Worm (Caenorhabditis elegans) whole organism, L2 larva: Measurements from ENCODE around the gene F07F6.4.
A peak's percentile ranks its signal among the peaks of the same experiment; 100 is the strongest.

ENCODE experiments used
- C34F6.9 ChIP-seq: fragments of 150-350 bp; optimal IDR thresholded peaks from 2 replicates; lab custom pipeline; 2014; ENCODE audit warnings: missing biosample characterization, missing genetic modification characterization
- R02D3.7 ChIP-seq: fragments of 150-350 bp; optimal IDR thresholded peaks from 2 replicates; lab custom pipeline; 2014; ENCODE audit warnings: missing biosample characterization, missing genetic modification characterization
- Y55F3AM.14 ChIP-seq: fragments of 200-800 bp; sonication (Bioruptor generic); optimal IDR thresholded peaks from 2 replicates; lab custom pipeline; 2018; ENCODE audit warnings: mild to moderate bottlenecking, missing genetic modification characterization, missing compliant biosample characterization
- alr-1 ChIP-seq: fragments of 150-350 bp; optimal IDR thresholded peaks from 2 replicates; lab custom pipeline; 2014; ENCODE audit warnings: missing biosample characterization, missing genetic modification characterization
- aly-2 ChIP-seq: fragments of 150-350 bp; optimal IDR thresholded peaks from 2 replicates; lab custom pipeline; 2014; ENCODE audit warnings: missing biosample characterization, missing genetic modification characterization
- ama-1 ChIP-seq: fragments of 150-350 bp; optimal IDR thresholded peaks from 2 replicates; lab custom pipeline; 2018; ENCODE audit warnings: inconsistent platforms
- blmp-1 ChIP-seq: sonication (generic microtip); optimal IDR thresholded peaks from 2 replicates; lab custom pipeline; 2017; ENCODE audit warnings: missing genetic modification characterization, mild to moderate bottlenecking, missing compliant biosample characterization, antibody characterized with exemption, moderate library complexity; ENCODE audit not compliant: insufficient read depth
- ceh-16 ChIP-seq: fragments of 150-350 bp; optimal IDR thresholded peaks from 2 replicates; lab custom pipeline; 2014; ENCODE audit warnings: missing biosample characterization, missing genetic modification characterization
- ceh-82 ChIP-seq: fragments of 150-350 bp; optimal IDR thresholded peaks from 2 replicates; lab custom pipeline; 2014; ENCODE audit warnings: missing biosample characterization, missing genetic modification characterization
- crh-2 ChIP-seq: sonication (generic microtip); optimal IDR thresholded peaks from 2 replicates; lab custom pipeline; 2017; ENCODE audit warnings: missing biosample characterization, missing genetic modification characterization
- egl-27 ChIP-seq: sonication (generic microtip); optimal IDR thresholded peaks from 3 replicates; lab custom pipeline; 2017; ENCODE audit warnings: missing biosample characterization, missing genetic modification reagents, missing genetic modification characterization
- elt-1 ChIP-seq: fragments of 150-350 bp; optimal IDR thresholded peaks from 2 replicates; lab custom pipeline; 2014; ENCODE audit warnings: missing biosample characterization, missing genetic modification characterization
- elt-3 ChIP-seq: sonication (generic microtip); optimal IDR thresholded peaks from 2 replicates; lab custom pipeline; 2017; ENCODE audit warnings: missing biosample characterization, missing genetic modification characterization
- fos-1 ChIP-seq: fragments of 150-350 bp; optimal IDR thresholded peaks from 2 replicates; lab custom pipeline; 2014; ENCODE audit warnings: missing biosample characterization, missing genetic modification characterization
- gmeb-1 ChIP-seq: fragments of 150-350 bp; optimal IDR thresholded peaks from 2 replicates; lab custom pipeline; 2014; ENCODE audit warnings: missing biosample characterization, missing genetic modification characterization
- lin-11 ChIP-seq: fragments of 150-350 bp; sonication (generic microtip); optimal IDR thresholded peaks from 2 replicates; lab custom pipeline; 2014; ENCODE audit warnings: missing biosample characterization, missing genetic modification characterization, inconsistent platforms, mixed read lengths
- lin-13 ChIP-seq: fragments of 150-350 bp; optimal IDR thresholded peaks from 2 replicates; lab custom pipeline; 2014; ENCODE audit warnings: missing biosample characterization, missing genetic modification reagents, missing genetic modification characterization
- lin-39 ChIP-seq: fragments of 150-350 bp; optimal IDR thresholded peaks from 2 replicates; lab custom pipeline; 2014; ENCODE audit warnings: missing biosample characterization, missing genetic modification reagents, missing genetic modification characterization
- lsy-2 ChIP-seq, 2 experiments: fragments of 150-350 bp in 1 of 2; sonication (generic microtip) in 1 of 2; optimal IDR thresholded peaks; 2 replicates each; lab custom pipeline; 2014 to 2017; ENCODE audit warnings: missing biosample characterization in 2 of 2, missing genetic modification characterization in 2 of 2
- mab-5 ChIP-seq: fragments of 150-350 bp; optimal IDR thresholded peaks from 2 replicates; lab custom pipeline; 2014; ENCODE audit warnings: missing biosample characterization, missing genetic modification characterization
- mdl-1 ChIP-seq, 2 experiments: fragments of 150-350 bp in 1 of 2; sonication (generic microtip) in 1 of 2; optimal IDR thresholded peaks; 2 replicates each; lab custom pipeline; 2017; ENCODE audit warnings: missing biosample characterization in 2 of 2, missing genetic modification characterization in 2 of 2
- nhr-11 ChIP-seq: fragments of 150-350 bp; optimal IDR thresholded peaks from 2 replicates; lab custom pipeline; 2014; ENCODE audit warnings: missing biosample characterization, missing genetic modification characterization
- nhr-12 ChIP-seq: fragments of 150-350 bp; optimal IDR thresholded peaks from 2 replicates; lab custom pipeline; 2014; ENCODE audit warnings: missing biosample characterization, missing genetic modification characterization
- nhr-129 ChIP-seq: fragments of 150-350 bp; optimal IDR thresholded peaks from 2 replicates; lab custom pipeline; 2014; ENCODE audit warnings: missing biosample characterization, missing genetic modification characterization
- nhr-23 ChIP-seq: fragments of 150-350 bp; optimal IDR thresholded peaks from 2 replicates; lab custom pipeline; 2014; ENCODE audit warnings: missing biosample characterization, missing genetic modification reagents, missing genetic modification characterization
- nhr-237 ChIP-seq: fragments of 150-350 bp; optimal IDR thresholded peaks from 2 replicates; lab custom pipeline; 2014; ENCODE audit warnings: missing biosample characterization, missing genetic modification characterization
- nhr-25 ChIP-seq: fragments of 150-350 bp; sonication (generic microtip); optimal IDR thresholded peaks from 3 replicates; lab custom pipeline; 2014; ENCODE audit warnings: missing biosample characterization, missing genetic modification characterization
- nhr-6 ChIP-seq: fragments of 150-350 bp; optimal IDR thresholded peaks from 2 replicates; lab custom pipeline; 2014; ENCODE audit warnings: missing biosample characterization, missing genetic modification characterization
- nhr-77 ChIP-seq: fragments of 150-350 bp; optimal IDR thresholded peaks from 2 replicates; lab custom pipeline; 2014; ENCODE audit warnings: missing biosample characterization, missing genetic modification characterization
- peb-1 ChIP-seq: fragments of 150-350 bp; optimal IDR thresholded peaks from 2 replicates; lab custom pipeline; 2014; ENCODE audit warnings: missing biosample characterization, missing genetic modification characterization
- sem-4 ChIP-seq: fragments of 150-350 bp; optimal IDR thresholded peaks from 2 replicates; lab custom pipeline; 2014; ENCODE audit warnings: missing biosample characterization, missing genetic modification reagents, missing genetic modification characterization
- skn-1 ChIP-seq: sonication (generic microtip); optimal IDR thresholded peaks from 2 replicates; lab custom pipeline; 2017; ENCODE audit warnings: missing biosample characterization, missing genetic modification characterization
- sma-9 ChIP-seq, 2 experiments: fragments of 150-350 bp in 1 of 2; sonication (generic microtip) in 1 of 2; optimal IDR thresholded peaks; 2 replicates each; lab custom pipeline; 2014 to 2016; ENCODE audit warnings: missing genetic modification characterization in 2 of 2, mild to moderate bottlenecking in 1 of 2, missing biosample characterization in 1 of 2, missing compliant biosample characterization in 1 of 2, missing genetic modification reagents in 1 of 2, moderate library complexity in 1 of 2
- snpc-4 ChIP-seq: fragments of 150-350 bp; optimal IDR thresholded peaks from 2 replicates; lab custom pipeline; 2014; ENCODE audit warnings: missing biosample characterization, missing genetic modification characterization
- unc-39 ChIP-seq: fragments of 150-350 bp; optimal IDR thresholded peaks from 2 replicates; lab custom pipeline; 2014; ENCODE audit warnings: missing biosample characterization, missing genetic modification characterization
- unc-55 ChIP-seq: fragments of 150-350 bp; sonication (generic microtip); optimal IDR thresholded peaks from 3 replicates; lab custom pipeline; 2014; ENCODE audit warnings: missing biosample characterization, missing genetic modification reagents, missing genetic modification characterization
- unc-62 ChIP-seq: fragments of 150-350 bp; optimal IDR thresholded peaks from 2 replicates; lab custom pipeline; 2014; ENCODE audit warnings: missing biosample characterization, missing genetic modification reagents, missing genetic modification characterization
- zag-1 ChIP-seq: fragments of 150-350 bp; optimal IDR thresholded peaks from 2 replicates; lab custom pipeline; 2014; ENCODE audit warnings: missing biosample characterization, missing genetic modification characterization
- ztf-1 ChIP-seq: fragments of 200-800 bp; sonication (Bioruptor generic); conservative IDR thresholded peaks from 2 replicates; pipeline ENCODE4 v1.3.6; 2022; ENCODE audit warnings: missing genetic modification characterization, missing compliant biosample characterization
- ztf-11 ChIP-seq: sonication (generic microtip); optimal IDR thresholded peaks from 2 replicates; lab custom pipeline; 2017; ENCODE audit warnings: missing biosample characterization, missing genetic modification characterization
- ztf-4 ChIP-seq: fragments of 150-350 bp; optimal IDR thresholded peaks from 2 replicates; lab custom pipeline; 2014; ENCODE audit warnings: missing biosample characterization, missing genetic modification characterization

F07F6.4 gene

ce11 chrII:5429522-5430257 is at the start of gene F07F6.4, which contains the start of gene F07F6.2:
Gene F07F6.4 (minus strand): TSS chrII:5429572.
Gene F07F6.2 (plus strand): TSS chrII:5430207.
- TF ChIP-seq crh-2 (peak; percentile 88), peb-1 (tag; lab: Kevin White, UChicago) (no peak), lsy-2 (tag; optimal IDR thresholded peaks at IDR 0.05; lab: Kevin White, UChicago) (peak in 1 of 2 experiments; percentile 58), skn-1 (tag; lab: Kevin White, UChicago) (no peak), R02D3.7 (no peak), C34F6.9 (peak; percentile 59), sma-9 (GFP tag; optimal IDR thresholded peaks at IDR 0.05; lab: Kevin White, UChicago) (no peak), sma-9 (tag; optimal IDR thresholded peaks at IDR 0.05; lab: Kevin White, UChicago) (no peak), lin-11 (tag; lab: Kevin White, UChicago) (no peak), lin-13 (GFP tag; lab: Kevin White, UChicago) (peak; percentile 5), mdl-1 (tag; optimal IDR thresholded peaks at IDR 0.05; lab: Kevin White, UChicago) (no peak), nhr-129 (tag; lab: Kevin White, UChicago) (peak; percentile 8)
- TF ChIP-seq, all 48 proteins: peak for 5

ce11 chrII:5478318-5478717 is 48.9 kb upstream of the F07F6.4 start, which contains the start of gene F56D1.1:
Gene F56D1.1 (plus strand): TSS chrII:5478618.
- TF ChIP-seq aly-2: no peak
- no peak for TF ChIP-seq ceh-82 (tag; lab: Kevin White, UChicago)
- no peak for TF ChIP-seq ceh-16 (tag; lab: Kevin White, UChicago)
- TF ChIP-seq unc-62: no peak
- no peak for TF ChIP-seq gmeb-1 (tag; lab: Kevin White, UChicago)
- TF ChIP-seq sem-4 (tag; lab: Kevin White, UChicago): no peak
- no peak for TF ChIP-seq blmp-1 (tag; lab: Kevin White, UChicago)
- TF ChIP-seq lin-13 (GFP tag; lab: Kevin White, UChicago): no peak
- no peak for TF ChIP-seq lsy-2 (tag; optimal IDR thresholded peaks at IDR 0.05; lab: Kevin White, UChicago)
- no peak for TF ChIP-seq egl-27 (tag; lab: Kevin White, UChicago)
- TF ChIP-seq crh-2: no peak
- TF ChIP-seq lin-39 (tag; lab: Kevin White, UChicago): no peak
- no peak for TF ChIP-seq ztf-11 (tag; lab: Kevin White, UChicago)
- TF ChIP-seq nhr-237 (tag; lab: Kevin White, UChicago): no peak
- no peak for TF ChIP-seq ama-1 (lab: Kevin White, UChicago)
- no peak for TF ChIP-seq skn-1 (tag; lab: Kevin White, UChicago)
- TF ChIP-seq nhr-11 (tag; lab: Kevin White, UChicago): no peak
- no peak for TF ChIP-seq ztf-1 (GFP tag; lab: Robert Waterston, UW)
- TF ChIP-seq nhr-129 (tag; lab: Kevin White, UChicago): no peak

- no peak for TF ChIP-seq ztf-4 (tag; lab: Kevin White, UChicago)
- no peak for TF ChIP-seq lsy-2 (tag; optimal IDR thresholded peaks at IDR 0.05; lab: Kevin White, UChicago)
- TF ChIP-seq gmeb-1 (tag; lab: Kevin White, UChicago): no peak
- TF ChIP-seq fos-1 (tag; lab: Kevin White, UChicago): no peak
- no peak for TF ChIP-seq unc-39 (tag; lab: Kevin White, UChicago)
- no peak for TF ChIP-seq snpc-4 (tag; lab: Kevin White, UChicago)
- TF ChIP-seq C34F6.9: no peak
Measured at ce11 chrII:5474946-5475345, 45.6 kb upstream of the F07F6.4 start, which contains the start of gene ilcr-2. Gene ilcr-2 (plus strand): TSS chrII:5475246.

DNA sequence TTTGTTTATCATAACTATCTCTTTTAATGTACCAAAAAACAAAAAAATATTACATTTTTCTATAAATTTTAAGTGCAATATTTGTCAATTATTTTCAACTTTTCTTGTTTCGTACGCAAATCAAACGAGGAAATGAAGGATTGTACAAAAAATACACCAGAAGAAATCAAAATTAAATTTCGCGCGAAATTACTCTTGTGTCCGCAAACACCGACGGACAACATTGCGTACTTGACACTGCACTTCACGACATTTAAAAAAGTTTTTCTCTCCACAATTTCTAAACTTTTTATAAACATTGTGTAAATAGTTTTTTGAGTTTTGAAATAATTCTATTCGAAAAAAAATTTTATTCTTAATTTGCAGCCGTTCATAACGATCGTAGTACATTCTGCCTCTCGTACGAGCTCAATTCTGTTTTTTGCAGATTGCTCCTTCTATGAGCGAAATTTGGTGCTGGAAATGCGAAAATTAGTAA is 44.6 kb upstream of the F07F6.4 start, which contains the start of gene mrps-16:
Gene mrps-16 (plus strand): TSS at position 428 of the 478 bp plus-strand sequence.
- TF ChIP-seq lsy-2 (tag; optimal IDR thresholded peaks at IDR 0.05; lab: Kevin White, UChicago) (peak; percentile 62 to 88), nhr-129 (tag; lab: Kevin White, UChicago) (peak; percentile 53), lin-11 (tag; lab: Kevin White, UChicago) (no peak), ztf-11 (tag; lab: Kevin White, UChicago) (no peak), mab-5 (tag; lab: Kevin White, UChicago) (peak; percentile 41), lin-13 (GFP tag; lab: Kevin White, UChicago) (peak; percentile 39), nhr-12 (tag; lab: Kevin White, UChicago) (no peak), unc-62 (no peak), nhr-237 (tag; lab: Kevin White, UChicago) (no peak), crh-2 (peak; percentile 34), nhr-23 (tag; lab: Kevin White, UChicago) (no peak), blmp-1 (tag; lab: Kevin White, UChicago) (no peak), snpc-4 (tag; lab: Kevin White, UChicago) (peak; percentile 65), skn-1 (tag; lab: Kevin White, UChicago) (no peak), elt-3 (tag; lab: Kevin White, UChicago) (no peak), ceh-16 (tag; lab: Kevin White, UChicago) (no peak), unc-55 (GFP tag; lab: Kevin White, UChicago) (peak; percentile 72), fos-1 (tag; lab: Kevin White, UChicago) (peak; percentile 26), aly-2 (no peak), lin-39 (tag; lab: Kevin White, UChicago) (no peak), Y55F3AM.14 (GFP tag; lab: Kevin White, UChicago) (no peak), nhr-6 (peak; percentile 8), gmeb-1 (tag; lab: Kevin White, UChicago) (peak; percentile 96), R02D3.7 (no peak), zag-1 (no peak), nhr-25 (tag; lab: Kevin White, UChicago) (no peak), nhr-77 (no peak), elt-1 (tag; lab: Kevin White, UChicago) (no peak), alr-1 (tag; lab: Kevin White, UChicago) (no peak), peb-1 (tag; lab: Kevin White, UChicago) (no peak), ceh-82 (tag; lab: Kevin White, UChicago) (no peak), C34F6.9 (peak; percentile 64)
